Worm (Caenorhabditis elegans) whole organism, mixed stage, embryonic: ENCODE data around the gene T25F10.4.

Experiments used
- M03D4.4 ChIP-seq: sonication (generic microtip); optimal IDR thresholded peaks from 2 replicates; lab custom pipeline; 2017; ENCODE audit warnings: mild to moderate bottlenecking, missing genetic modification characterization, missing compliant biosample characterization
- bed-3 ChIP-seq: fragments of 200-800 bp; sonication (Bioruptor generic); optimal IDR thresholded peaks from 3 replicates; lab custom pipeline; 2018; ENCODE audit warnings: mild to moderate bottlenecking, missing genetic modification characterization, moderate library complexity, missing compliant biosample characterization
- blmp-1 ChIP-seq: fragments of 150-350 bp; optimal IDR thresholded peaks from 2 replicates; lab custom pipeline; 2014; ENCODE audit warnings: missing biosample characterization, missing genetic modification characterization
- ceh-39 ChIP-seq: fragments of 150-350 bp; optimal IDR thresholded peaks from 2 replicates; lab custom pipeline; 2014; ENCODE audit warnings: missing biosample characterization, missing genetic modification characterization
- ceh-43 ChIP-seq: fragments of 200-800 bp; sonication (Bioruptor generic); optimal IDR thresholded peaks from 2 replicates; lab custom pipeline; 2018; ENCODE audit warnings: mild to moderate bottlenecking, missing genetic modification characterization, moderate library complexity, missing compliant biosample characterization
- ceh-83 ChIP-seq: fragments of 200-800 bp; sonication (Bioruptor generic); optimal IDR thresholded peaks from 2 replicates; lab custom pipeline; 2018; ENCODE audit warnings: mild to moderate bottlenecking, missing genetic modification characterization, missing compliant biosample characterization
- ces-1 ChIP-seq: fragments of 150-350 bp; optimal IDR thresholded peaks from 2 replicates; lab custom pipeline; 2014; ENCODE audit warnings: missing biosample characterization, missing genetic modification reagents, missing genetic modification characterization
- cnd-1 ChIP-seq: fragments of 200-800 bp; sonication (Bioruptor generic); optimal IDR thresholded peaks from 2 replicates; lab custom pipeline; 2018; ENCODE audit warnings: mild to moderate bottlenecking, missing genetic modification characterization, missing compliant biosample characterization
- elt-1 ChIP-seq: sonication (generic microtip); optimal IDR thresholded peaks from 2 replicates; lab custom pipeline; 2017; ENCODE audit warnings: missing genetic modification characterization, mild to moderate bottlenecking, missing compliant biosample characterization, antibody characterized with exemption, moderate library complexity, borderline replicate concordance; ENCODE audit not compliant: insufficient read depth
- elt-3 ChIP-seq: fragments of 150-350 bp; optimal IDR thresholded peaks from 2 replicates; lab custom pipeline; 2014; ENCODE audit warnings: missing biosample characterization, missing genetic modification characterization
- flh-1 ChIP-seq: fragments of 200-800 bp; sonication (Bioruptor generic); optimal IDR thresholded peaks from 2 replicates; lab custom pipeline; 2018; ENCODE audit warnings: mild to moderate bottlenecking, missing genetic modification characterization, moderate library complexity, missing compliant biosample characterization
- ham-2 ChIP-seq: fragments of 200-800 bp; sonication (Bioruptor generic); optimal IDR thresholded peaks from 2 replicates; lab custom pipeline; 2018; ENCODE audit warnings: mild to moderate bottlenecking, missing genetic modification characterization, missing compliant biosample characterization
- hlh-1 ChIP-seq: fragments of 150-350 bp; optimal IDR thresholded peaks from 2 replicates; lab custom pipeline; 2014; ENCODE audit warnings: missing biosample characterization, missing genetic modification reagents, missing genetic modification characterization
- lin-13 ChIP-seq: fragments of 150-350 bp; optimal IDR thresholded peaks from 2 replicates; lab custom pipeline; 2014; ENCODE audit warnings: missing biosample characterization, missing genetic modification characterization
- lsy-2 ChIP-seq: fragments of 150-350 bp; optimal IDR thresholded peaks from 2 replicates; lab custom pipeline; 2014; ENCODE audit warnings: missing biosample characterization, missing genetic modification characterization
- mab-5 ChIP-seq: fragments of 150-350 bp; optimal IDR thresholded peaks from 2 replicates; lab custom pipeline; 2014; ENCODE audit warnings: missing biosample characterization, missing genetic modification characterization
- mep-1 ChIP-seq: fragments of 150-350 bp; optimal IDR thresholded peaks from 2 replicates; lab custom pipeline; 2017; ENCODE audit warnings: missing biosample characterization, missing genetic modification reagents, missing genetic modification characterization, inconsistent platforms
- mls-2 ChIP-seq: sonication (generic microtip); optimal IDR thresholded peaks from 2 replicates; lab custom pipeline; 2016; ENCODE audit warnings: mild to moderate bottlenecking, missing genetic modification characterization, moderate library complexity, missing compliant biosample characterization
- nhr-12 ChIP-seq: fragments of 150-350 bp; optimal IDR thresholded peaks from 2 replicates; lab custom pipeline; 2014; ENCODE audit warnings: missing biosample characterization, missing genetic modification characterization
- nhr-2 ChIP-seq: fragments of 150-350 bp; optimal IDR thresholded peaks from 2 replicates; lab custom pipeline; 2014; ENCODE audit warnings: missing biosample characterization, missing genetic modification characterization
- nhr-237 ChIP-seq: fragments of 150-350 bp; optimal IDR thresholded peaks from 2 replicates; lab custom pipeline; 2014; ENCODE audit warnings: missing biosample characterization, missing genetic modification characterization
- nhr-28 ChIP-seq: fragments of 150-350 bp; optimal IDR thresholded peaks from 2 replicates; lab custom pipeline; 2014; ENCODE audit warnings: missing biosample characterization, missing genetic modification characterization
- nhr-76 ChIP-seq: sonication (generic microtip); optimal IDR thresholded peaks from 2 replicates; lab custom pipeline; 2017; ENCODE audit warnings: missing biosample characterization, missing genetic modification characterization
- pha-4 ChIP-seq: fragments of 150-350 bp; optimal IDR thresholded peaks from 2 replicates; lab custom pipeline; 2018; ENCODE audit warnings: missing biosample characterization, missing genetic modification reagents, missing genetic modification characterization
- sem-2 ChIP-seq: fragments of 200-800 bp; sonication (Bioruptor generic); optimal IDR thresholded peaks from 2 replicates; lab custom pipeline; 2018; ENCODE audit warnings: mild to moderate bottlenecking, missing genetic modification characterization, missing compliant biosample characterization
- snpc-4 ChIP-seq: fragments of 150-350 bp; optimal IDR thresholded peaks from 2 replicates; lab custom pipeline; 2014; ENCODE audit warnings: missing biosample characterization, missing genetic modification characterization
- sptf-1 ChIP-seq: sonication (generic microtip); optimal IDR thresholded peaks from 2 replicates; lab custom pipeline; 2017; ENCODE audit warnings: mild to moderate bottlenecking, missing genetic modification characterization, moderate library complexity, missing compliant biosample characterization
- unc-120 ChIP-seq: sonication (generic microtip); optimal IDR thresholded peaks from 2 replicates; lab custom pipeline; 2017; ENCODE audit warnings: missing genetic modification characterization, missing compliant biosample characterization; ENCODE audit not compliant: poor library complexity, severe bottlenecking
- unc-39 ChIP-seq: fragments of 150-350 bp; optimal IDR thresholded peaks from 2 replicates; lab custom pipeline; 2014; ENCODE audit warnings: missing biosample characterization, missing genetic modification characterization
- unc-62 ChIP-seq: fragments of 150-350 bp; optimal IDR thresholded peaks from 2 replicates; lab custom pipeline; 2014; ENCODE audit warnings: missing biosample characterization, missing genetic modification reagents, missing genetic modification characterization
- zip-8 ChIP-seq: fragments of 150-350 bp; optimal IDR thresholded peaks from 2 replicates; lab custom pipeline; 2014; ENCODE audit warnings: missing biosample characterization, missing genetic modification characterization
- ztf-11 ChIP-seq: fragments of 150-350 bp; optimal IDR thresholded peaks from 2 replicates; lab custom pipeline; 2014; ENCODE audit warnings: missing biosample characterization, missing genetic modification characterization

T25F10.4 gene

ce11 chrV:6792973-6793372 lies 30.7 kb upstream of the T25F10.4 start:
- TF ChIP-seq unc-39 (tag; lab: Kevin White, UChicago), result no peak
- no peak for TF ChIP-seq nhr-2 (tag; lab: Kevin White, UChicago)
- no peak for TF ChIP-seq ceh-39 (tag; lab: Kevin White, UChicago)
- no peak for TF ChIP-seq ceh-43 (GFP tag; lab: Kevin White, UChicago)
- TF ChIP-seq sptf-1 (tag; lab: Kevin White, UChicago), result no peak
- TF ChIP-seq elt-1 (tag; lab: Kevin White, UChicago), result no peak
- TF ChIP-seq ztf-11, result no peak
- no peak for TF ChIP-seq hlh-1
- no peak for TF ChIP-seq unc-120 (tag; lab: Kevin White, UChicago)
- TF ChIP-seq elt-3, result no peak
- no peak for TF ChIP-seq unc-62
- no peak for TF ChIP-seq lsy-2
- TF ChIP-seq ces-1 (GFP tag; lab: Kevin White, UChicago), result no peak
- no peak for TF ChIP-seq blmp-1

- TF ChIP-seq snpc-4 (tag; lab: Kevin White, UChicago) (no peak), bed-3 (no peak), sem-2 (GFP tag; lab: Kevin White, UChicago) (no peak), unc-62 (no peak), ceh-43 (GFP tag; lab: Kevin White, UChicago) (no peak), ces-1 (GFP tag; lab: Kevin White, UChicago) (no peak), pha-4 (no peak), mep-1 (no peak), flh-1 (GFP tag; lab: Kevin White, UChicago) (no peak), M03D4.4 (tag; lab: Kevin White, UChicago) (no peak), ceh-83 (GFP tag; lab: Kevin White, UChicago) (no peak), mls-2 (no peak), lin-13 (tag; lab: Kevin White, UChicago) (no peak), blmp-1 (no peak), nhr-2 (tag; lab: Kevin White, UChicago) (no peak), hlh-1 (no peak)
Observed at ce11 chrV:6792565-6792964, 30.3 kb upstream of the T25F10.4 start, which contains the start of gene gck-2. Gene gck-2, minus strand, starts transcription at chrV:6792665.

ce11 chrV:6787906-6788430 lies 25.7 kb upstream of the T25F10.4 start, which contains the start of gene ZC404.2:
Gene ZC404.2, plus strand, starts transcription at chrV:6787952.
- TF ChIP-seq elt-1 (tag; lab: Kevin White, UChicago), result no peak
- TF ChIP-seq nhr-76 (tag; lab: Kevin White, UChicago), result no peak
- TF ChIP-seq elt-3, result no peak
- TF ChIP-seq M03D4.4 (tag; lab: Kevin White, UChicago), result no peak
- TF ChIP-seq mep-1, result no peak
- no peak for TF ChIP-seq pha-4
- no peak for TF ChIP-seq unc-62
- TF ChIP-seq ceh-83 (GFP tag; lab: Kevin White, UChicago), result no peak
- TF ChIP-seq snpc-4 (tag; lab: Kevin White, UChicago), result no peak
- no peak for TF ChIP-seq ceh-39 (tag; lab: Kevin White, UChicago)
- no peak for TF ChIP-seq blmp-1
- no peak for TF ChIP-seq nhr-12
- no peak for TF ChIP-seq ztf-11
- no peak for TF ChIP-seq mls-2
- no peak for TF ChIP-seq nhr-28 (tag; lab: Kevin White, UChicago)
- no peak for TF ChIP-seq cnd-1

- TF ChIP-seq ztf-11 (peak; percentile 50), nhr-237 (peak; percentile 47), nhr-2 (tag; lab: Kevin White, UChicago) (peak; percentile 29), lsy-2 (peak; percentile 49), ham-2 (GFP tag; lab: Kevin White, UChicago) (peak; percentile 15), M03D4.4 (tag; lab: Kevin White, UChicago) (peak; percentile 49), mep-1 (peak; percentile 69), mab-5 (tag; lab: Kevin White, UChicago) (peak; percentile 48), ces-1 (GFP tag; lab: Kevin White, UChicago) (peak; percentile 79), pha-4 (no peak), zip-8 (tag; lab: Kevin White, UChicago) (no peak), cnd-1 (no peak), ceh-83 (GFP tag; lab: Kevin White, UChicago) (no peak), elt-1 (tag; lab: Kevin White, UChicago) (peak; percentile 6), ceh-39 (tag; lab: Kevin White, UChicago) (peak; percentile 13), lin-13 (tag; lab: Kevin White, UChicago) (peak; percentile 44), blmp-1 (peak; percentile 30), sem-2 (GFP tag; lab: Kevin White, UChicago) (no peak), elt-3 (no peak), hlh-1 (peak; percentile 26), sptf-1 (tag; lab: Kevin White, UChicago) (peak; percentile 69), nhr-12 (peak; percentile 38)
Observed at ce11 chrV:6784853-6785492, 22.7 kb upstream of the T25F10.4 start, which contains the start of the genes spn-4 and spe-39. Gene spn-4, minus strand, starts transcription at chrV:6784903. Gene spe-39, plus strand, starts transcription at chrV:6785451.
